Fruit fly (Drosophila melanogaster) whole organism, embryonic: Measurements from ENCODE around the gene CG17329.

ENCODE experiments used
- Adf1 ChIP-seq: fragments of 200-800 bp; sonication (Bioruptor generic); IDR thresholded peaks from 2 replicates; pipeline ENCODE4 v1.3.6; 2022; ENCODE audit warnings: missing biosample characterization, missing genetic modification characterization
- Blimp-1 ChIP-seq: fragments of 200-800 bp; sonication (Bioruptor generic); optimal IDR thresholded peaks from 3 replicates; lab custom pipeline; 2018; ENCODE audit warnings: missing biosample characterization, missing genetic modification characterization, mild to moderate bottlenecking, moderate library complexity, missing genetic modification reagents
- CG1024 ChIP-seq: fragments of 200-800 bp; sonication (Bioruptor generic); IDR thresholded peaks from 2 replicates; pipeline ENCODE4 v1.3.6; 2022; ENCODE audit warnings: missing biosample characterization, missing genetic modification characterization
- CG10274 ChIP-seq: fragments of 200-800 bp; sonication (Bioruptor generic); optimal IDR thresholded peaks from 3 replicates; lab custom pipeline; 2017; ENCODE audit warnings: missing biosample characterization, mild to moderate bottlenecking, missing genetic modification characterization
- CG11398 ChIP-seq: fragments of 200-800 bp; sonication (Bioruptor generic); optimal IDR thresholded peaks from 2 replicates; lab custom pipeline; 2016; ENCODE audit warnings: missing biosample characterization, missing genetic modification characterization
- CG11560 ChIP-seq: fragments of 200-800 bp; sonication (Bioruptor generic); IDR thresholded peaks from 3 replicates; pipeline ENCODE4 v1.3.6; 2022; ENCODE audit warnings: missing biosample characterization, missing genetic modification characterization
- CG12391 ChIP-seq: fragments of 200-800 bp; sonication (Bioruptor generic); optimal IDR thresholded peaks from 3 replicates; lab custom pipeline; 2018; ENCODE audit warnings: missing biosample characterization, mild to moderate bottlenecking, missing genetic modification characterization, moderate library complexity
- CG14050 ChIP-seq: fragments of 200-800 bp; sonication (Bioruptor generic); IDR thresholded peaks from 3 replicates; pipeline ENCODE4 v1.3.6; 2022; ENCODE audit warnings: missing biosample characterization, missing genetic modification characterization
- CG15479 ChIP-seq: fragments of 200-800 bp; sonication (Bioruptor generic); optimal IDR thresholded peaks from 3 replicates; lab custom pipeline; 2019; ENCODE audit warnings: missing biosample characterization, mild to moderate bottlenecking, missing genetic modification characterization, moderate library complexity
- CG16863 ChIP-seq: fragments of 200-800 bp; sonication (Bioruptor generic); optimal IDR thresholded peaks from 3 replicates; lab custom pipeline; 2016; ENCODE audit warnings: missing biosample characterization, missing genetic modification characterization
- CG17612 ChIP-seq: fragments of 200-800 bp; sonication (Bioruptor generic); IDR thresholded peaks from 2 replicates; pipeline ENCODE4 v1.3.6; 2022; ENCODE audit warnings: missing biosample characterization, missing genetic modification characterization
- CG18262 ChIP-seq: fragments of 200-800 bp; optimal IDR thresholded peaks from 3 replicates; lab custom pipeline; 2019; ENCODE audit warnings: missing biosample characterization, mild to moderate bottlenecking, missing genetic modification characterization, moderate library complexity
- CG2120 ChIP-seq: fragments of 200-800 bp; sonication (Bioruptor generic); optimal IDR thresholded peaks from 3 replicates; lab custom pipeline; 2016; ENCODE audit warnings: missing biosample characterization, missing genetic modification characterization
- CG2889 ChIP-seq: fragments of 200-800 bp; sonication (Bioruptor generic); IDR thresholded peaks from 3 replicates; pipeline ENCODE4 v1.3.6; 2022; ENCODE audit warnings: missing biosample characterization, missing genetic modification characterization
- CG32532 ChIP-seq: fragments of 200-800 bp; sonication (Bioruptor generic); IDR thresholded peaks from 2 replicates; pipeline ENCODE4 v1.3.6; 2022; ENCODE audit warnings: missing biosample characterization, missing genetic modification characterization
- CG33557 ChIP-seq: fragments of 200-800 bp; sonication (Bioruptor generic); optimal IDR thresholded peaks from 2 replicates; lab custom pipeline; 2019; ENCODE audit warnings: missing biosample characterization, mild to moderate bottlenecking, missing genetic modification characterization, moderate library complexity
- CG3995 ChIP-seq: fragments of 200-800 bp; sonication (Bioruptor generic); optimal IDR thresholded peaks from 3 replicates; lab custom pipeline; 2016; ENCODE audit warnings: missing biosample characterization, missing genetic modification characterization
- CG4360 ChIP-seq: fragments of 200-800 bp; sonication (Bioruptor generic); IDR thresholded peaks from 2 replicates; pipeline ENCODE4 v1.3.6; 2022; ENCODE audit warnings: missing biosample characterization, missing genetic modification characterization
- CG6272 ChIP-seq: fragments of 200-800 bp; sonication (Bioruptor generic); IDR thresholded peaks from 2 replicates; pipeline ENCODE4 v1.3.6; 2022; ENCODE audit warnings: missing biosample characterization, missing genetic modification characterization
- CG7271 ChIP-seq: fragments of 200-800 bp; sonication (Bioruptor generic); optimal IDR thresholded peaks from 2 replicates; lab custom pipeline; 2018; ENCODE audit warnings: missing biosample characterization, mild to moderate bottlenecking, missing genetic modification characterization, moderate library complexity
- CG9437 ChIP-seq: fragments of 200-800 bp; sonication (Bioruptor generic); optimal IDR thresholded peaks from 2 replicates; lab custom pipeline; 2018; ENCODE audit warnings: missing biosample characterization, mild to moderate bottlenecking, missing genetic modification characterization
- CG9932 ChIP-seq: fragments of 200-800 bp; sonication (Bioruptor generic); IDR thresholded peaks from 2 replicates; pipeline ENCODE4 v1.3.6; 2022; ENCODE audit warnings: missing biosample characterization, missing genetic modification characterization
- CTCF ChIP-seq: fragments of 200-800 bp; sonication (Bioruptor generic); optimal IDR thresholded peaks from 2 replicates; lab custom pipeline; 2017; ENCODE audit warnings: missing biosample characterization, mild to moderate bottlenecking, missing genetic modification characterization, moderate library complexity
- Dfd ChIP-seq, 2 experiments: fragments of >200 bp; optimal IDR thresholded peaks; 2 replicates each; lab custom pipeline; 2017; ENCODE audit warnings: missing biosample characterization in 2 of 2, missing genetic modification characterization in 2 of 2
- Dp ChIP-seq: fragments of 200-800 bp; sonication (Bioruptor generic); optimal IDR thresholded peaks from 2 replicates; lab custom pipeline; 2018; ENCODE audit warnings: missing biosample characterization, mild to moderate bottlenecking, missing genetic modification characterization, moderate library complexity
- ERR ChIP-seq: fragments of 200-800 bp; sonication (Bioruptor generic); optimal IDR thresholded peaks from 2 replicates; lab custom pipeline; 2016; ENCODE audit warnings: missing biosample characterization, missing genetic modification characterization
- Ets97D ChIP-seq: fragments of 200-800 bp; sonication (Bioruptor generic); optimal IDR thresholded peaks from 3 replicates; lab custom pipeline; 2016; ENCODE audit warnings: missing biosample characterization, missing genetic modification characterization
- Hmr ChIP-seq: fragments of 200-800 bp; sonication (Bioruptor generic); optimal IDR thresholded peaks from 3 replicates; lab custom pipeline; 2017; ENCODE audit warnings: mild to moderate bottlenecking, missing biosample characterization, missing genetic modification reagents, missing genetic modification characterization
- Max ChIP-seq: fragments of 200-800 bp; sonication (Bioruptor generic); optimal IDR thresholded peaks from 2 replicates; lab custom pipeline; 2016; ENCODE audit warnings: missing biosample characterization, mild to moderate bottlenecking, missing genetic modification characterization
- NK7.1 ChIP-seq: fragments of 200-800 bp; sonication (Bioruptor generic); optimal IDR thresholded peaks from 3 replicates; lab custom pipeline; 2016; ENCODE audit warnings: missing biosample characterization, missing genetic modification characterization
- Pdp1 ChIP-seq, 2 experiments: fragments of 200-800 bp; sonication (Bioruptor generic); optimal IDR thresholded peaks; 3 replicates each; lab custom pipeline; 2016; ENCODE audit warnings: missing biosample characterization in 2 of 2, missing genetic modification characterization in 2 of 2, mild to moderate bottlenecking in 1 of 2, moderate library complexity in 1 of 2
- Sox100B ChIP-seq: fragments of 200-800 bp; sonication (Bioruptor generic); optimal IDR thresholded peaks from 3 replicates; lab custom pipeline; 2018; ENCODE audit warnings: missing biosample characterization, mild to moderate bottlenecking, missing genetic modification characterization
- ab ChIP-seq: fragments of 200-800 bp; sonication (Bioruptor generic); optimal IDR thresholded peaks from 2 replicates; lab custom pipeline; 2016; ENCODE audit warnings: missing biosample characterization, missing genetic modification characterization
- bbx ChIP-seq: fragments of 200-800 bp; sonication (Bioruptor generic); IDR thresholded peaks from 2 replicates; pipeline ENCODE4 v1.3.6; 2022; ENCODE audit warnings: missing biosample characterization, missing genetic modification characterization; ENCODE audit not compliant: partially characterized antibody
- cas ChIP-seq: fragments of 200-800 bp; sonication (Bioruptor generic); IDR thresholded peaks from 2 replicates; pipeline ENCODE4 v1.3.6; 2022; ENCODE audit warnings: missing biosample characterization, missing genetic modification characterization
- croc ChIP-seq: fragments of 200-800 bp; sonication (Bioruptor generic); conservative IDR thresholded peaks from 3 replicates; pipeline ENCODE4 v1.3.6; 2022; ENCODE audit warnings: missing biosample characterization, missing genetic modification characterization
- disco-r ChIP-seq: fragments of 200-800 bp; sonication (Bioruptor generic); optimal IDR thresholded peaks from 2 replicates; lab custom pipeline; 2016; ENCODE audit warnings: missing biosample characterization, missing genetic modification characterization
- dm ChIP-seq: fragments of 200-800 bp; sonication (Bioruptor generic); optimal IDR thresholded peaks from 3 replicates; lab custom pipeline; 2016; ENCODE audit warnings: missing biosample characterization, missing genetic modification characterization
- en ChIP-seq: fragments of 200-800 bp; sonication (Bioruptor generic); optimal IDR thresholded peaks from 2 replicates; lab custom pipeline; 2016; ENCODE audit warnings: missing biosample characterization, missing genetic modification characterization
- hb ChIP-seq: fragments of 200-800 bp; sonication (Bioruptor generic); IDR thresholded peaks from 3 replicates; pipeline ENCODE4 v1.3.6; 2022; ENCODE audit warnings: missing biosample characterization, missing genetic modification characterization; ENCODE audit not compliant: partially characterized antibody
- hkb ChIP-seq, 2 experiments: fragments of 200-800 bp in 1 of 2; fragments of >200 bp in 1 of 2; sonication (Bioruptor generic) in 1 of 2; IDR thresholded peaks in 1 of 2; optimal IDR thresholded peaks in 1 of 2; 2 replicates each; pipeline versions ENCODE4 v1.3.6 to Lab custom; 2017 to 2022; ENCODE audit warnings: missing biosample characterization in 1 of 2, missing genetic modification characterization in 1 of 2
- klu ChIP-seq: fragments of 200-800 bp; sonication (Bioruptor generic); IDR thresholded peaks from 2 replicates; pipeline ENCODE4 v1.3.6; 2022; ENCODE audit warnings: missing biosample characterization, missing genetic modification characterization
- knrl ChIP-seq: fragments of 200-800 bp; sonication (Bioruptor generic); IDR thresholded peaks from 3 replicates; pipeline ENCODE4 v1.3.6; 2022; ENCODE audit warnings: missing biosample characterization, missing genetic modification characterization; ENCODE audit not compliant: partially characterized antibody
- pho ChIP-seq: fragments of 200-800 bp; sonication (Bioruptor generic); optimal IDR thresholded peaks from 2 replicates; lab custom pipeline; 2016; ENCODE audit warnings: missing biosample characterization, missing genetic modification characterization
- sens ChIP-seq: fragments of 200-800 bp; sonication (Bioruptor generic); peaks from one replicate; lab custom pipeline; 2016; ENCODE audit warnings: missing biosample characterization, missing genetic modification characterization
- seq ChIP-seq: fragments of 200-800 bp; sonication (Bioruptor generic); IDR thresholded peaks from 2 replicates; pipeline ENCODE4 v1.3.6; 2022; ENCODE audit warnings: missing biosample characterization, missing genetic modification characterization
- slou ChIP-seq: fragments of 200-800 bp; sonication (Bioruptor generic); optimal IDR thresholded peaks from 3 replicates; lab custom pipeline; 2016; ENCODE audit warnings: missing biosample characterization, missing genetic modification characterization
- sqz ChIP-seq: fragments of 200-800 bp; sonication (Bioruptor generic); optimal IDR thresholded peaks from 3 replicates; lab custom pipeline; 2018; ENCODE audit warnings: missing biosample characterization, mild to moderate bottlenecking, missing genetic modification characterization
- sug ChIP-seq: fragments of 200-800 bp; optimal IDR thresholded peaks from 2 replicates; lab custom pipeline; 2019; ENCODE audit warnings: missing biosample characterization, mild to moderate bottlenecking, missing genetic modification characterization, moderate library complexity
- z ChIP-seq: fragments of 200-800 bp; sonication (Bioruptor generic); IDR thresholded peaks from 3 replicates; pipeline ENCODE4 v1.3.6; 2022; ENCODE audit warnings: missing biosample characterization, missing genetic modification characterization

Gene CG17329

DNA sequence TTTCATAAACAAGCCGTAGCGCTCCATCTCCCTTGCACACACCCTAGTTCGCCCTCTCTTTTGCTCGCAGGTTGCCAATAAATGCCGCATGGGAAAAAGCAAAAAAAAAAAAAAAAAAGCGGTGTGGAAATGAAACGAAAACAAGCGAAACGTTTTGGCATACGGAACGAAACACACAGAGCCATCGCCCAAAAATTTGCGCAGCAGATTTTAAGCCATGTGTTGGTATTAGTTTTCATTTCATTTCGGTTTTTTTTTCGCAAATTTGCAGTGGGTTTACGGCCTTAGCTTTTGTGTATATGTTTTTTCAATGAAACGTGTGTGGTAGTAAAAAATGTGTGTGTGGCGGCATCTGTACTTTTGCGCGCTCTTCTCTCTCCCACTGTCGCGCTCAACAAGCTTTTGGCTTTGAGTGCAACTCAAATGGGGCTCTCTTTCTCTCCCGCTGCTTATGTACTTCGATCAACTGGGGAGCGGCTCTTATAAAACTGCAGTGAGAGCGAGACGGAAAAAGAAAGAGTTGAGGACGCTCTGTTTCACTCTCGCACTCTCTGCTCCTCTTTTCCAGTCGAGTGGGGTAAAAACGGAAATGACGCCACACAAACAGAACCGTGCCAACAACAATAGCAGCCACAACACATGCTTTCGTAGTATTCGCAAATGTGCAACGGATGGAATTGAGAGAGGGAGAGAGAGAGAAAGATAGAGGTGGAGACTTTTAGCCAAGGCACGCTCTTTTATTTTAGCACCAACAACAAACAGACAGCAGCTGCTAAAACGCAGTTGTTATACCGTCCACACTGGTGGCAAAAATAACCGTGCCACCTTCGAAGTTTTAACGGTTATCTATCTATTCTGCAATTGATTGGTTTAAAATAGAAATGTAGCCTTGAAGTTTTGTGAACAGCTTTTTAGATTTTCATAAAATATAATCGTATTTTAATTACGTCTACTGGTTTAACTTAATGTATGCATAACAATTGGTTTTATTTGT is 6.5 kb upstream of the CG17329 start (continued):
- TF ChIP-seq en (GFP tag; lab: Kevin White, UChicago) (no peak), CG11398 (no peak), CG14050 (GFP tag; lab: Robert Waterston, UW) (no peak), knrl (no peak), sens (peak; percentile 94), klu (no peak), CG9932 (GFP tag; lab: Robert Waterston, UW) (no peak), CG2120 (GFP tag; lab: Kevin White, UChicago) (peak; percentile 61), sug (peak; percentile 19), CG2889 (no peak), croc (GFP tag; lab: Robert Waterston, UW) (no peak), NK7.1 (no peak), dm (GFP tag; lab: Kevin White, UChicago) (peak; percentile 47), Pdp1 (GFP tag; optimal IDR thresholded peaks at IDR 0.05; lab: Kevin White, UChicago) (peak in 1 of 2 experiments; percentile 54), Dp (GFP tag; lab: Kevin White, UChicago) (no peak), Max (GFP tag; lab: Kevin White, UChicago) (peak; percentile 21), CG10274 (no peak), CG18262 (peak; percentile 27), disco-r (GFP tag; lab: Kevin White, UChicago) (peak; percentile 47), CG16863 (GFP tag; lab: Kevin White, UChicago) (peak; percentile 5), CG33557 (GFP tag; lab: Kevin White, UChicago) (no peak), ERR (GFP tag; lab: Kevin White, UChicago) (no peak), CG6272 (GFP tag; lab: Robert Waterston, UW) (no peak), Adf1 (GFP tag; lab: Robert Waterston, UW) (no peak), CG11560 (tag; lab: Robert Waterston, UW) (no peak), Blimp-1 (GFP tag; lab: Kevin White, UChicago) (peak; percentile 13), seq (GFP tag; lab: Robert Waterston, UW) (no peak), CG1024 (GFP tag; lab: Robert Waterston, UW) (no peak), CG3995 (peak; percentile 5), Ets97D (GFP tag; lab: Kevin White, UChicago) (peak; percentile 74), Dfd (GFP tag; optimal IDR thresholded peaks at IDR 0.05; lab: Kevin White, UChicago) (no peak), CG12391 (tag; lab: Kevin White, UChicago) (peak; percentile 56), CTCF (GFP tag; lab: Kevin White, UChicago) (no peak), CG4360 (GFP tag; lab: Robert Waterston, UW) (no peak), CG9437 (GFP tag; lab: Kevin White, UChicago) (no peak), ab (GFP tag; lab: Kevin White, UChicago) (no peak), sqz (GFP tag; lab: Kevin White, UChicago) (peak; percentile 93), Sox100B (GFP tag; lab: Kevin White, UChicago) (peak; percentile 25), pho (GFP tag; lab: Kevin White, UChicago) (peak; percentile 64), hb (GFP tag; lab: Robert Waterston, UW) (no peak), bbx (no peak), CG17612 (GFP tag; lab: Robert Waterston, UW) (no peak), hkb (optimal IDR thresholded peaks at IDR 0.05; lab: Kevin White, UChicago) (no peak), hkb (GFP tag; IDR thresholded peaks at IDR 0.05; lab: Robert Waterston, UW) (no peak), Hmr (GFP tag; lab: Kevin White, UChicago) (peak; percentile 74), CG15479 (GFP tag; lab: Kevin White, UChicago) (no peak), slou (no peak), cas (no peak), z (GFP tag; lab: Robert Waterston, UW) (no peak), CG7271 (tag; lab: Kevin White, UChicago) (no peak), CG32532 (no peak)
